Worm (Caenorhabditis elegans) whole organism, L3 larva: ENCODE results near the gene brc-1.
A peak's percentile ranks its signal among the peaks of the same experiment; 100 is the strongest.

ENCODE experiments used
- R02D3.7 ChIP-seq: fragments of 150-350 bp; optimal IDR thresholded peaks from 2 replicates; lab custom pipeline; 2014; ENCODE audit warnings: missing biosample characterization, missing genetic modification characterization
- ZK546.5 ChIP-seq: sonication (generic microtip); optimal IDR thresholded peaks from 2 replicates; lab custom pipeline; 2017; ENCODE audit warnings: missing biosample characterization, missing genetic modification characterization
- aly-2 ChIP-seq: fragments of 150-350 bp; optimal IDR thresholded peaks from 2 replicates; lab custom pipeline; 2014; ENCODE audit warnings: missing biosample characterization, missing genetic modification characterization
- ama-1 ChIP-seq: fragments of 150-350 bp; optimal IDR thresholded peaks from 2 replicates; lab custom pipeline; 2018
- ceh-16 ChIP-seq: sonication (generic microtip); optimal IDR thresholded peaks from 2 replicates; lab custom pipeline; 2017; ENCODE audit warnings: missing biosample characterization, missing genetic modification characterization
- ceh-28 ChIP-seq: fragments of 150-350 bp; optimal IDR thresholded peaks from 2 replicates; lab custom pipeline; 2014; ENCODE audit warnings: missing biosample characterization, missing genetic modification reagents, missing genetic modification characterization
- ceh-82 ChIP-seq: fragments of 150-350 bp; optimal IDR thresholded peaks from 2 replicates; lab custom pipeline; 2014; ENCODE audit warnings: missing biosample characterization, missing genetic modification characterization
- ceh-9 ChIP-seq: sonication (generic microtip); optimal IDR thresholded peaks from 2 replicates; lab custom pipeline; 2018; ENCODE audit warnings: missing biosample characterization, missing genetic modification characterization
- daf-12 ChIP-seq: fragments of 150-350 bp; optimal IDR thresholded peaks from 2 replicates; lab custom pipeline; 2014; ENCODE audit warnings: missing biosample characterization, missing genetic modification reagents, missing genetic modification characterization
- egl-27 ChIP-seq: sonication (generic microtip); optimal IDR thresholded peaks from 4 replicates; lab custom pipeline; 2017; ENCODE audit warnings: missing biosample characterization, missing genetic modification reagents, missing genetic modification characterization
- egl-5 ChIP-seq: fragments of 150-350 bp; optimal IDR thresholded peaks from 2 replicates; lab custom pipeline; 2017; ENCODE audit warnings: missing biosample characterization, missing genetic modification reagents, missing genetic modification characterization, inconsistent platforms
- elt-2 ChIP-seq: sonication (generic microtip); optimal IDR thresholded peaks from 2 replicates; lab custom pipeline; 2016; ENCODE audit warnings: missing genetic modification reagents, mild to moderate bottlenecking, missing genetic modification characterization, missing compliant biosample characterization
- elt-3 ChIP-seq, 3 experiments: fragments of 150-350 bp in 1 of 3; sonication (generic microtip) in 2 of 3; optimal IDR thresholded peaks; 2 replicates in 2 of 3; 4 replicates in 1 of 3; lab custom pipeline; 2014 to 2017; ENCODE audit warnings: missing biosample characterization in 3 of 3, missing genetic modification characterization in 3 of 3
- eor-1 ChIP-seq, 2 experiments: fragments of 150-350 bp; optimal IDR thresholded peaks; 2 replicates each; lab custom pipeline; 2014 to 2018; ENCODE audit warnings: missing biosample characterization in 2 of 2, missing genetic modification characterization in 2 of 2
- fkh-10 ChIP-seq: sonication (generic microtip); optimal IDR thresholded peaks from 2 replicates; lab custom pipeline; 2017; ENCODE audit warnings: missing biosample characterization, missing genetic modification reagents, missing genetic modification characterization
- fos-1 ChIP-seq: fragments of 150-350 bp; optimal IDR thresholded peaks from 2 replicates; lab custom pipeline; 2014; ENCODE audit warnings: missing biosample characterization, missing genetic modification characterization
- hmg-11 ChIP-seq: sonication (generic microtip); optimal IDR thresholded peaks from 2 replicates; lab custom pipeline; 2016; ENCODE audit warnings: missing genetic modification characterization, missing compliant biosample characterization
- jun-1 ChIP-seq: fragments of 150-350 bp; optimal IDR thresholded peaks from 2 replicates; lab custom pipeline; 2014; ENCODE audit warnings: missing biosample characterization, missing genetic modification reagents, missing genetic modification characterization
- lin-15B ChIP-seq: fragments of 150-350 bp; optimal IDR thresholded peaks from 2 replicates; lab custom pipeline; 2014; ENCODE audit warnings: missing biosample characterization, missing genetic modification characterization
- lin-39 ChIP-seq: fragments of 150-350 bp; optimal IDR thresholded peaks from 2 replicates; lab custom pipeline; 2018; ENCODE audit warnings: missing biosample characterization, missing genetic modification reagents, missing genetic modification characterization
- mdl-1 ChIP-seq: fragments of 150-350 bp; optimal IDR thresholded peaks from 2 replicates; lab custom pipeline; 2014; ENCODE audit warnings: missing biosample characterization, missing genetic modification characterization
- nfya-1 ChIP-seq: sonication (generic microtip); optimal IDR thresholded peaks from 2 replicates; lab custom pipeline; 2017; ENCODE audit warnings: missing genetic modification characterization, mild to moderate bottlenecking, missing compliant biosample characterization, antibody characterized with exemption, moderate library complexity; ENCODE audit not compliant: insufficient read depth
- nhr-23 ChIP-seq: fragments of 150-350 bp; optimal IDR thresholded peaks from 2 replicates; lab custom pipeline; 2014; ENCODE audit warnings: missing biosample characterization, missing genetic modification reagents, missing genetic modification characterization
- nhr-237 ChIP-seq: fragments of 150-350 bp; optimal IDR thresholded peaks from 2 replicates; lab custom pipeline; 2014; ENCODE audit warnings: missing biosample characterization, missing genetic modification characterization
- nhr-25 ChIP-seq: sonication (generic microtip); optimal IDR thresholded peaks from 2 replicates; lab custom pipeline; 2017; ENCODE audit warnings: missing biosample characterization, missing genetic modification characterization
- nhr-28 ChIP-seq: fragments of 150-350 bp; optimal IDR thresholded peaks from 2 replicates; lab custom pipeline; 2014; ENCODE audit warnings: missing biosample characterization, missing genetic modification characterization
- nhr-43 ChIP-seq: sonication (generic microtip); optimal IDR thresholded peaks from 2 replicates; lab custom pipeline; 2016; ENCODE audit warnings: mild to moderate bottlenecking, missing genetic modification characterization, missing compliant biosample characterization; ENCODE audit not compliant: poor library complexity, severe bottlenecking
- nhr-67 ChIP-seq: fragments of 150-350 bp; optimal IDR thresholded peaks from 2 replicates; lab custom pipeline; 2014; ENCODE audit warnings: missing biosample characterization, missing genetic modification characterization
- nhr-76 ChIP-seq: fragments of 150-350 bp; sonication (generic microtip); optimal IDR thresholded peaks from 5 replicates; lab custom pipeline; 2014; ENCODE audit warnings: missing biosample characterization, missing genetic modification characterization
- nhr-77 ChIP-seq: fragments of 150-350 bp; optimal IDR thresholded peaks from 2 replicates; lab custom pipeline; 2014; ENCODE audit warnings: missing biosample characterization, missing genetic modification characterization
- pha-4 ChIP-seq: fragments of 150-350 bp; optimal IDR thresholded peaks from 2 replicates; lab custom pipeline; 2014; ENCODE audit warnings: missing biosample characterization, missing genetic modification reagents, missing genetic modification characterization
- pqm-1 ChIP-seq: fragments of 150-350 bp; optimal IDR thresholded peaks from 2 replicates; lab custom pipeline; 2017; ENCODE audit warnings: missing biosample characterization, missing genetic modification characterization, inconsistent platforms
- skn-1 ChIP-seq: fragments of 150-350 bp; optimal IDR thresholded peaks from 2 replicates; lab custom pipeline; 2014; ENCODE audit warnings: missing biosample characterization, missing genetic modification characterization
- snpc-4 ChIP-seq: fragments of 150-350 bp; optimal IDR thresholded peaks from 2 replicates; lab custom pipeline; 2014; ENCODE audit warnings: missing biosample characterization, missing genetic modification characterization
- tbx-2 ChIP-seq: sonication (generic microtip); optimal IDR thresholded peaks from 2 replicates; lab custom pipeline; 2016; ENCODE audit warnings: mild to moderate bottlenecking, missing genetic modification characterization, missing compliant biosample characterization
- unc-39 ChIP-seq: sonication (generic microtip); optimal IDR thresholded peaks from 4 replicates; lab custom pipeline; 2017; ENCODE audit warnings: missing biosample characterization, missing genetic modification characterization
- zag-1 ChIP-seq: fragments of 150-350 bp; optimal IDR thresholded peaks from 2 replicates; lab custom pipeline; 2014; ENCODE audit warnings: missing biosample characterization, missing genetic modification characterization
- ztf-11 ChIP-seq: fragments of 150-350 bp; optimal IDR thresholded peaks from 2 replicates; lab custom pipeline; 2014; ENCODE audit warnings: missing biosample characterization, missing genetic modification characterization
- ztf-4 ChIP-seq: fragments of 150-350 bp; optimal IDR thresholded peaks from 2 replicates; lab custom pipeline; 2014; ENCODE audit warnings: missing biosample characterization, missing genetic modification characterization

brc-1 gene

DNA sequence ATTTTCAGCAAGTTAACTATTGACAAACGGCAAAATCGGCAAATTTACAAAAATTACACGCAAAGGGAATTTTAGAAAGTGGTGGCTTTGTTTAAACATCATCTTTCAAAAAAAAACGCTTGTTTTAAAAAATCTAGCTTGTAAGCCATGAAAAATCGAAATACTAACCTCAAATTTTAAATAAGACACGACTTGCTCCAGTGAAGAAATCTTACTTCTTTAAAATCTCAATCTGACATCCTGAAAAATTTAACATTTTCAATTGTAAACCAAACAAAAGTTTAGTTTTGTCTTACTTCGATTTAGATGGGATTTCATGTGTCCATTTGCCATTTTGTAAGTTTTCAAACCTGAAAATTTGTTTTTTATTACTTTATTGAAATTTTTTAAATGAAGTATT lies 31.0 kb downstream of the brc-1 start:
- TF ChIP-seq egl-5 (tag; lab: Kevin White, UChicago) = no peak
- TF ChIP-seq nhr-76 (tag; lab: Kevin White, UChicago) = no peak
- no peak for TF ChIP-seq pha-4 (tag; lab: Kevin White, UChicago)
- no peak for TF ChIP-seq ztf-4 (tag; lab: Kevin White, UChicago)
- no peak for TF ChIP-seq daf-12 (tag; lab: Kevin White, UChicago)
- TF ChIP-seq eor-1 (tag; optimal IDR thresholded peaks at IDR 0.05; lab: Kevin White, UChicago) = no peak
- no peak for TF ChIP-seq mdl-1 (tag; lab: Kevin White, UChicago)
- TF ChIP-seq jun-1 (tag; lab: Kevin White, UChicago) = no peak
- TF ChIP-seq nhr-43 (tag; lab: Kevin White, UChicago) = no peak
- TF ChIP-seq pqm-1 (tag; lab: Kevin White, UChicago) = no peak
- no peak for TF ChIP-seq unc-39 (tag; lab: Kevin White, UChicago)
- no peak for TF ChIP-seq nhr-25 (tag; lab: Kevin White, UChicago)
- TF ChIP-seq ceh-16 (tag; lab: Kevin White, UChicago) = no peak
- no peak for TF ChIP-seq ztf-11 (tag; lab: Kevin White, UChicago)
- no peak for TF ChIP-seq fos-1

DNA sequence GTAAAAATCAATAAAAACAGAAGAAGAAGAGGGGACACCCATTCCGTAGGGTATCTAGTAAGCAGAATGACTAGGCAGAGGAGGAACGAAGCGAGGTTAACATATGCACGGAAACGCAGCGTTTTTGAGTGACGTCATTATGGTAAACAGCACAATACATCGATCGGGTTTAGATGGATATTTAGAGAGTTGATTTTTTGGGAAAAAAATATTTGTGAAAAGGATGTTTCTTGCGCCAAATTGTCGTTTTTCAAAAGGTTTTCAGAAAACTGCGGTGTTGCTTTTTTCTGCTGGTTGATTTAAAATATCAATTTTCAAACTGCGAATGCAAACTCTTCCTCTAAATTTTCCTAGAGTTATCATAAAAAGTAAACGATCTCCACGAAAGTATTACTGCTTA lies 31.4 kb downstream of the brc-1 start, which contains the start of gene C36A4.10:
Gene C36A4.10, minus strand, starts transcription at position 101 of the 400 bp plus-strand sequence.
- no peak for TF ChIP-seq unc-39 (tag; lab: Kevin White, UChicago)
- TF ChIP-seq R02D3.7 (tag; lab: Kevin White, UChicago) = no peak
- no peak for TF ChIP-seq egl-5 (tag; lab: Kevin White, UChicago)
- TF ChIP-seq elt-3 (tag; optimal IDR thresholded peaks at IDR 0.05; lab: Kevin White, UChicago) = no peak
- TF ChIP-seq ceh-28 (tag; lab: Kevin White, UChicago) = no peak
- no peak for TF ChIP-seq ceh-82 (tag; lab: Kevin White, UChicago)
- TF ChIP-seq fos-1 = no peak
- no peak for TF ChIP-seq aly-2 (tag; lab: Kevin White, UChicago)
- no peak for TF ChIP-seq tbx-2 (tag; lab: Kevin White, UChicago)
- no peak for TF ChIP-seq hmg-11
- no peak for TF ChIP-seq ama-1 (lab: Kevin White, UChicago)
- TF ChIP-seq nhr-76 (tag; lab: Kevin White, UChicago) = no peak
- TF ChIP-seq eor-1 (tag; optimal IDR thresholded peaks at IDR 0.05; lab: Kevin White, UChicago) = no peak
- no peak for TF ChIP-seq ceh-9 (tag; lab: Kevin White, UChicago)
- no peak for TF ChIP-seq lin-39

DNA sequence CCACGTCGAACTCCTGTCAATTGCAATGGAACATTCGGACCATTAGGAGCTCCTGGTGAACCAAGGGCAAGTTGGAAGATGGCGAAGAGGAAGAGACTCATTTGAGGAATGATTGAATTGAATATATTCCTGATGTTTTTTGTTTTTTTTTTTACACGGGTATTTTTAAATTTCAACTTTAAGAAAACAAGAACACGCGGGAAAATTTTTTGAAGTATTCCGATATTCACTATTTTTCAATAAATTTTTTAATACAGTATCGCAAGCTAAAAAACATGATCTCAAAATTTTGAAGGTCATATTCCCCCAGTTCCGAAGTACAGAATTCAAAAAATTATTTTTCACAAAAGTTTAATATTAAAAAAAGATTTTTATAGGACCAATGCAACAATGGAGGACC lies 33.7 kb downstream of the brc-1 start, which contains the start of gene cnnm-5:
Gene cnnm-5, minus strand, starts transcription at position 101 of the 400 bp plus-strand sequence.
- TF ChIP-seq fos-1 (no peak), lin-39 (no peak), zag-1 (tag; lab: Kevin White, UChicago) (no peak), nhr-67 (tag; lab: Kevin White, UChicago) (no peak), unc-39 (tag; lab: Kevin White, UChicago) (no peak), elt-2 (tag; lab: Kevin White, UChicago) (no peak), mdl-1 (tag; lab: Kevin White, UChicago) (no peak), nhr-76 (tag; lab: Kevin White, UChicago) (no peak), jun-1 (tag; lab: Kevin White, UChicago) (no peak), hmg-11 (no peak), nhr-28 (no peak), ceh-28 (tag; lab: Kevin White, UChicago) (no peak)

DNA sequence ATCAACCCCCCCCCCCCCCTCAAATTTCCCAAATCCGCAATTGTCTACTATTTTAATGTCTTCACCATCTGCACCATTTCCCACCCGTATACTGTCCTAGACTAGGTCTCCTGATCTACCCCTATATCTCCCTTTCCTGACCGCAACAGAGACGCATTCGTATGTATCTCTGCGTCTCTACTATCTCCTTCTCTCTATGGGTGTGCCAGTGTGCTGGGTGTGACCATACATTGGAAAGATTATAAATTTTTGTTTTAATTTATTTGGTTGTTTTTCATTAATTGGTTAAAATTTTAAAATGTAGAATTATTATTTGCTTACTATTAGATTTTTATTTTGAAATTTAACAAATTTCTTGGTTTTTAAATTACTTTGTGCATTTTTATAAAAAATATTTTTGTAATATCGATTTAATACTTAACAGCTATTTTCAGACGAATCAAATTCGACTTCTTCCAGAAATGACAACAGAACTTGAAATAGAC lies 40.8 kb downstream of the brc-1 start, which contains the start of gene amx-1:
Gene amx-1, plus strand, starts transcription at position 435 of the 485 bp plus-strand sequence.
- no peak for TF ChIP-seq nhr-77

DNA sequence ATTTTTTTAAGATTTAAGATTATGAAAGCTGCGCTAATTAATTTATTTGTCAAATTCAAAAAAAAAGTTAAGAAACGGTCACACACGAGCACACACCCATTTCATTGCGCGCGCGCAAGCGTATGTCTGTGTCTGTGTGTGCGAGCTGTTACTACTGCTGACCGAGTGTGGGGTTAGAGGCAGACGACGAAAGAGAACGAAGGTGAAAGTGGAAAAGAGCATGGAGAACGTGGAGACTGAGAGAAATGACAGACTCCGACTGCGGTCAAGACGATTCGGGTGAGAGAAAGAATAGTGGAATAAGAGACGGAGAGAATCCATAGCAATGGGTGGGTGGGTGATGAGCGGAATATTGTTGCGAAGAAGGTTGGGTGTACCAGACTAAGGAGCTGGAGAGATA lies 42.6 kb downstream of the brc-1 start:
- TF ChIP-seq nhr-67 (tag; lab: Kevin White, UChicago) (no peak), snpc-4 (tag; lab: Kevin White, UChicago) (peak; percentile 56), elt-2 (tag; lab: Kevin White, UChicago) (peak; percentile 44), skn-1 (tag; lab: Kevin White, UChicago) (peak; percentile 27), nhr-237 (tag; lab: Kevin White, UChicago) (no peak), egl-27 (no peak), egl-5 (tag; lab: Kevin White, UChicago) (no peak), nfya-1 (tag; lab: Kevin White, UChicago) (peak; percentile 81), zag-1 (tag; lab: Kevin White, UChicago) (no peak), ceh-16 (tag; lab: Kevin White, UChicago) (no peak), aly-2 (tag; lab: Kevin White, UChicago) (no peak), hmg-11 (peak; percentile 80), lin-15B (peak; percentile 57), mdl-1 (tag; lab: Kevin White, UChicago) (no peak), nhr-28 (no peak), nhr-25 (tag; lab: Kevin White, UChicago) (peak; percentile 64), nhr-23 (tag; lab: Kevin White, UChicago) (peak; percentile 78), lin-39 (peak; percentile 19), R02D3.7 (tag; lab: Kevin White, UChicago) (peak; percentile 22), ceh-82 (tag; lab: Kevin White, UChicago) (no peak), pha-4 (tag; lab: Kevin White, UChicago) (peak; percentile 77), fkh-10 (GFP tag; lab: Kevin White, UChicago) (no peak), ama-1 (lab: Kevin White, UChicago) (no peak), fos-1 (no peak), unc-39 (tag; lab: Kevin White, UChicago) (no peak), ZK546.5 (tag; lab: Kevin White, UChicago) (no peak), jun-1 (tag; lab: Kevin White, UChicago) (no peak), eor-1 (tag; optimal IDR thresholded peaks at IDR 0.05; lab: Kevin White, UChicago) (no peak), ztf-11 (tag; lab: Kevin White, UChicago) (no peak), nhr-77 (no peak), tbx-2 (tag; lab: Kevin White, UChicago) (no peak), pqm-1 (tag; lab: Kevin White, UChicago) (peak; percentile 54), nhr-76 (tag; lab: Kevin White, UChicago) (no peak)
